Fruit fly (Drosophila melanogaster) whole organism, wandering third instar larva: ENCODE results near the gene CG3527.

Experiments
- Abd-B ChIP-seq: fragments of >200 bp; optimal IDR thresholded peaks from 2 replicates; lab custom pipeline; 2017; ENCODE audit warnings: missing biosample characterization, missing genetic modification characterization
- CG32264 ChIP-seq: fragments of 200-800 bp; sonication (Bioruptor generic); optimal IDR thresholded peaks from 2 replicates; lab custom pipeline; 2016; ENCODE audit warnings: missing biosample characterization, missing genetic modification characterization
- CG9705 ChIP-seq: fragments of 200-800 bp; sonication (Bioruptor generic); optimal IDR thresholded peaks from 2 replicates; lab custom pipeline; 2018; ENCODE audit warnings: missing biosample characterization, mild to moderate bottlenecking, missing genetic modification characterization
- CrebA ChIP-seq: fragments of 200-800 bp; sonication (Bioruptor generic); optimal IDR thresholded peaks from 2 replicates; lab custom pipeline; 2016; ENCODE audit warnings: missing biosample characterization, mild to moderate bottlenecking, missing genetic modification characterization, borderline replicate concordance
- Dfd ChIP-seq: fragments of >200 bp; optimal IDR thresholded peaks from 2 replicates; lab custom pipeline; 2017; ENCODE audit warnings: missing biosample characterization, missing genetic modification characterization
- Dif ChIP-seq: fragments of 200-275, 200-300 bp; sonication (Bioruptor generic); optimal IDR thresholded peaks from 2 replicates; lab custom pipeline; 2018; ENCODE audit warnings: missing biosample characterization, missing genetic modification characterization; ENCODE audit not compliant: partially characterized antibody
- GATAd ChIP-seq: sonication (Bioruptor generic); optimal IDR thresholded peaks from 2 replicates; lab custom pipeline; 2016; ENCODE audit warnings: missing biosample characterization, missing genetic modification characterization
- HLH106 ChIP-seq: fragments of 200-800 bp; optimal IDR thresholded peaks from 3 replicates; lab custom pipeline; 2019; ENCODE audit warnings: missing biosample characterization, mild to moderate bottlenecking, missing genetic modification characterization, moderate library complexity
- Hnf4 ChIP-seq: fragments of 200-800 bp; sonication (Bioruptor generic); optimal IDR thresholded peaks from 2 replicates; lab custom pipeline; 2016; ENCODE audit warnings: missing biosample characterization, mild to moderate bottlenecking, missing genetic modification characterization
- Hr78 ChIP-seq: fragments of >200 bp; optimal IDR thresholded peaks from 2 replicates; lab custom pipeline; 2017; ENCODE audit warnings: missing biosample characterization, missing genetic modification characterization
- Jra ChIP-seq: sonication (Bioruptor generic); optimal IDR thresholded peaks from 2 replicates; lab custom pipeline; 2016; ENCODE audit warnings: missing biosample characterization, missing genetic modification characterization
- Mio ChIP-seq: sonication (Bioruptor generic); optimal IDR thresholded peaks from 2 replicates; lab custom pipeline; 2016; ENCODE audit warnings: missing biosample characterization, missing genetic modification characterization
- Myc ChIP-seq: fragments of >200 bp; optimal IDR thresholded peaks from 2 replicates; lab custom pipeline; 2017
- OdsH ChIP-seq: fragments of 200-800 bp; sonication (Bioruptor generic); optimal IDR thresholded peaks from 2 replicates; lab custom pipeline; 2016; ENCODE audit warnings: missing biosample characterization, mild to moderate bottlenecking, missing genetic modification characterization
- Sp1 ChIP-seq: fragments of 200-800 bp; sonication (Bioruptor generic); optimal IDR thresholded peaks from 3 replicates; lab custom pipeline; 2019; ENCODE audit warnings: missing biosample characterization, mild to moderate bottlenecking, missing genetic modification characterization, moderate library complexity
- Vsx2 ChIP-seq: fragments of 200-300, 225-300 bp; sonication (Bioruptor generic); optimal IDR thresholded peaks from 2 replicates; lab custom pipeline; 2018; ENCODE audit warnings: missing biosample characterization, missing genetic modification characterization; ENCODE audit not compliant: partially characterized antibody
- br ChIP-seq: fragments of 200-800 bp; sonication (Bioruptor generic); optimal IDR thresholded peaks from 2 replicates; lab custom pipeline; 2016; ENCODE audit warnings: missing biosample characterization, missing genetic modification characterization
- brk ChIP-seq: fragments of 200-800 bp; sonication (Bioruptor generic); optimal IDR thresholded peaks from 2 replicates; lab custom pipeline; 2016; ENCODE audit warnings: missing biosample characterization, mild to moderate bottlenecking, missing genetic modification characterization
- dl ChIP-seq, 2 experiments: fragments of 175-275, 200-275 bp in 1 of 2; fragments of 200-275 bp in 1 of 2; sonication (Bioruptor generic); optimal IDR thresholded peaks; lab custom pipeline; 2018; ENCODE audit warnings: mild to moderate bottlenecking in 2 of 2, missing biosample characterization in 2 of 2, missing genetic modification characterization in 2 of 2, moderate library complexity in 2 of 2; ENCODE audit not compliant: partially characterized antibody in 2 of 2, insufficient read depth in 1 of 2
- dmrt93B ChIP-seq: fragments of 200-800 bp; sonication (Bioruptor generic); optimal IDR thresholded peaks from 2 replicates; lab custom pipeline; 2018; ENCODE audit warnings: missing biosample characterization, mild to moderate bottlenecking, missing genetic modification characterization
- dsf ChIP-seq: sonication (Bioruptor generic); optimal IDR thresholded peaks from 2 replicates; lab custom pipeline; 2016; ENCODE audit warnings: missing biosample characterization, missing genetic modification characterization, borderline replicate concordance
- ey ChIP-seq: fragments of 200-800 bp; sonication (Bioruptor generic); optimal IDR thresholded peaks from 2 replicates; lab custom pipeline; 2016; ENCODE audit warnings: missing biosample characterization, missing genetic modification characterization
- foxo ChIP-seq, 2 experiments: fragments of 200-800 bp; sonication (Bioruptor generic); optimal IDR thresholded peaks; 2 replicates in 1 of 2; 3 replicates in 1 of 2; lab custom pipeline; 2016 to 2017; ENCODE audit warnings: missing biosample characterization in 2 of 2, missing genetic modification characterization in 2 of 2
- fru ChIP-seq: fragments of 200-800 bp; sonication (Bioruptor generic); optimal IDR thresholded peaks from 3 replicates; lab custom pipeline; 2016; ENCODE audit warnings: missing biosample characterization, mild to moderate bottlenecking, missing genetic modification characterization
- h ChIP-seq: fragments of 200-800 bp; sonication (Bioruptor generic); optimal IDR thresholded peaks from 3 replicates; lab custom pipeline; 2016; ENCODE audit warnings: missing biosample characterization, mild to moderate bottlenecking, missing genetic modification characterization
- jim ChIP-seq: fragments of 175-275, 200-325 bp; sonication (Bioruptor generic); optimal IDR thresholded peaks from 2 replicates; lab custom pipeline; 2016; ENCODE audit warnings: missing biosample characterization, mild to moderate bottlenecking, missing genetic modification characterization
- lola ChIP-seq: fragments of >200 bp; optimal IDR thresholded peaks from 2 replicates; lab custom pipeline; 2017; ENCODE audit warnings: missing biosample characterization, missing genetic modification characterization
- pan ChIP-seq: fragments of >200 bp; optimal IDR thresholded peaks from 2 replicates; lab custom pipeline; 2017
- psq ChIP-seq: fragments of 200-800 bp; sonication (Bioruptor generic); optimal IDR thresholded peaks from 3 replicates; lab custom pipeline; 2017; ENCODE audit warnings: missing biosample characterization, mild to moderate bottlenecking, missing genetic modification characterization, moderate library complexity
- rgr ChIP-seq: fragments of 200-800 bp; sonication (Bioruptor generic); optimal IDR thresholded peaks from 3 replicates; lab custom pipeline; 2016; ENCODE audit warnings: missing biosample characterization, mild to moderate bottlenecking, missing genetic modification characterization
- sage ChIP-seq: fragments of 200-800 bp; sonication (Bioruptor generic); optimal IDR thresholded peaks from 2 replicates; lab custom pipeline; 2016; ENCODE audit warnings: missing biosample characterization, mild to moderate bottlenecking, missing genetic modification characterization
- sv ChIP-seq: fragments of 200-800 bp; sonication (Bioruptor generic); optimal IDR thresholded peaks from 3 replicates; lab custom pipeline; 2016; ENCODE audit warnings: missing biosample characterization, missing genetic modification characterization
- tai ChIP-seq: sonication (Bioruptor generic); optimal IDR thresholded peaks from 2 replicates; lab custom pipeline; 2016; ENCODE audit warnings: missing biosample characterization, missing genetic modification characterization
- usp ChIP-seq: fragments of >200 bp; optimal IDR thresholded peaks from 2 replicates; lab custom pipeline; 2017; ENCODE audit warnings: missing biosample characterization, missing genetic modification characterization
- woc ChIP-seq: sonication (Bioruptor generic); optimal IDR thresholded peaks from 2 replicates; lab custom pipeline; 2016; ENCODE audit warnings: missing biosample characterization, mild to moderate bottlenecking, missing genetic modification characterization

Gene CG3527

DNA sequence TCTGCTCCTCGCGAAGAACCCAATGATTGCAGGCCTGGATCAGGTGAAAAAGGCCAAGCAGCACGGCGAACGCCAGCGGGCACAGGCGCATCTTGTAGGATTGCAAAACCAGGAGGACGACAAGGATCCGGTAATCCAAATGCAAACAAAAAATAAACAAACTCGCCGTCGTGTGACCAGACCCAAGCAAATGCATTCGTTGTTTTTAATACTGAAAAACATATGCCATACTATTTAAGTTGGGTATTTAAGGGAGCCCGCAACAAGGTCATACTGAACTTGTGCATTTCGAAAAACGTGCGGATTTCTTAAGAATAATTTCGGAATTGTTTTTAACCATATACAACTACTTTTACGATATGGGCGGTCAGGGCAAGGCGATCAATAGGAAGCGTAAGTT lies at the start of gene CG3527, which contains the start of gene CG11436:
TSS of gene CG3527 (plus strand) at position 257 of the 400 bp plus-strand sequence.
TSS of gene CG11436 (minus strand) at position 162 of the 400 bp plus-strand sequence.
- TF ChIP-seq Dif (GFP tag; lab: Kevin White, UChicago) = no peak
- peak; percentile 99 for TF ChIP-seq rgr (GFP tag; lab: Kevin White, UChicago)
- TF ChIP-seq CrebA (GFP tag; lab: Kevin White, UChicago) = no peak
- no peak for TF ChIP-seq Mio
- no peak for TF ChIP-seq dl (GFP tag; optimal IDR thresholded peaks at IDR 0.05; lab: Kevin White, UChicago; ENCODE audit: insufficient read depth in 1 of 2, partially characterized antibody in 2 of 2)
- no peak for TF ChIP-seq usp (GFP tag; lab: Kevin White, UChicago)
- TF ChIP-seq Jra (GFP tag; lab: Kevin White, UChicago) = no peak
- TF ChIP-seq CG32264 (GFP tag; lab: Kevin White, UChicago) = no peak

DNA sequence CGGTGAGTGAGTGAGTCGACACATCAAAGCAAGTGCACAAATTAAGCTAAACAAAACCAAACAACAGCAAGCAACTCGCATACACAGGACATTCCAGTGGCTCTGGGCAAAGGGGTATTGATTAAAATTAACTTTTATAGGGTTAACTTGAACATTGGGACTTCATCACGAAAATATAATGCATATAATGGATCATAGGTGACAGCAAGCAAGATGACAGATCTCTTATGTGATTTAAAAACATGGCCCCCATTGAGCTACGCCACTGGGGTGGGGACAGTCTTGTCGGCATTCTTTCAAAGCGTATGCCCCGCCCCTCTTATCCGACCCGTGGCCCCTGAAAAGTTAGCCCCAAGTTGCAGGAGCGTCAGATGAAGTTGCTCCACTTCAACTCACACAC lies 48.2 kb upstream of the CG3527 start:
- TF ChIP-seq CrebA (GFP tag; lab: Kevin White, UChicago) = no peak
- TF ChIP-seq h = peak; percentile 43
- no peak for TF ChIP-seq Dfd
- no peak for TF ChIP-seq lola (GFP tag; lab: Kevin White, UChicago)
- peak; percentile 50 for TF ChIP-seq ey (GFP tag; lab: Kevin White, UChicago)
- peak; percentile 44 for TF ChIP-seq rgr (GFP tag; lab: Kevin White, UChicago)
- TF ChIP-seq HLH106 (tag; lab: Kevin White, UChicago) = peak; percentile 50
- TF ChIP-seq br = peak; percentile 34
- peak; percentile 19 for TF ChIP-seq Sp1 (GFP tag; lab: Kevin White, UChicago)
- TF ChIP-seq foxo (GFP tag; optimal IDR thresholded peaks at IDR 0.05; lab: Kevin White, UChicago) = peak in 1 of 2 experiments; percentile 58
- TF ChIP-seq OdsH (GFP tag; lab: Kevin White, UChicago) = peak; percentile 45
- TF ChIP-seq woc (GFP tag; lab: Kevin White, UChicago) = peak; percentile 7
- TF ChIP-seq psq (GFP tag; lab: Kevin White, UChicago) = peak; percentile 13
- TF ChIP-seq dsf (GFP tag; lab: Kevin White, UChicago) = no peak
- TF ChIP-seq Dif (GFP tag; lab: Kevin White, UChicago) = no peak
- TF ChIP-seq CG9705 (GFP tag; lab: Kevin White, UChicago) = no peak
- TF ChIP-seq Hnf4 (GFP tag; lab: Kevin White, UChicago) = peak; percentile 32
- TF ChIP-seq fru (GFP tag; lab: Kevin White, UChicago) = peak; percentile 48
- TF ChIP-seq dmrt93B = peak; percentile 19

dm6 chrX:4505318-4505717 lies 46.5 kb upstream of the CG3527 start:
- no peak for TF ChIP-seq woc (GFP tag; lab: Kevin White, UChicago)
- TF ChIP-seq foxo (GFP tag; optimal IDR thresholded peaks at IDR 0.05; lab: Kevin White, UChicago) = peak in 1 of 2 experiments; percentile 1

dm6 chrX:4507121-4507520 lies 44.7 kb upstream of the CG3527 start:
- TF ChIP-seq CG32264 (GFP tag; lab: Kevin White, UChicago) (no peak), woc (GFP tag; lab: Kevin White, UChicago) (no peak), Myc (no peak), br (peak; percentile 26), ey (GFP tag; lab: Kevin White, UChicago) (no peak), HLH106 (tag; lab: Kevin White, UChicago) (no peak), Abd-B (GFP tag; lab: Kevin White, UChicago) (no peak), pan (lab: Kevin White, UChicago) (no peak), GATAd (GFP tag; lab: Kevin White, UChicago) (no peak), CG9705 (GFP tag; lab: Kevin White, UChicago) (no peak), jim (GFP tag; lab: Kevin White, UChicago) (no peak), h (no peak), fru (GFP tag; lab: Kevin White, UChicago) (peak; percentile 4), Vsx2 (no peak), sv (GFP tag; lab: Kevin White, UChicago) (no peak), tai (GFP tag; lab: Kevin White, UChicago) (no peak), psq (GFP tag; lab: Kevin White, UChicago) (no peak), rgr (GFP tag; lab: Kevin White, UChicago) (peak; percentile 27), Hr78 (GFP tag; lab: Kevin White, UChicago) (no peak), Dfd (no peak), brk (GFP tag; lab: Kevin White, UChicago) (no peak), foxo (GFP tag; optimal IDR thresholded peaks at IDR 0.05; lab: Kevin White, UChicago) (peak in 1 of 2 experiments; percentile 48), OdsH (GFP tag; lab: Kevin White, UChicago) (no peak), dsf (GFP tag; lab: Kevin White, UChicago) (no peak), Hnf4 (GFP tag; lab: Kevin White, UChicago) (no peak), Mio (no peak), sage (GFP tag; lab: Kevin White, UChicago) (no peak), Dif (GFP tag; lab: Kevin White, UChicago) (no peak), CrebA (GFP tag; lab: Kevin White, UChicago) (no peak)
